Fruit fly (Drosophila melanogaster): ENCODE data around the gene CG46025.

CG46025 gene

DNA sequence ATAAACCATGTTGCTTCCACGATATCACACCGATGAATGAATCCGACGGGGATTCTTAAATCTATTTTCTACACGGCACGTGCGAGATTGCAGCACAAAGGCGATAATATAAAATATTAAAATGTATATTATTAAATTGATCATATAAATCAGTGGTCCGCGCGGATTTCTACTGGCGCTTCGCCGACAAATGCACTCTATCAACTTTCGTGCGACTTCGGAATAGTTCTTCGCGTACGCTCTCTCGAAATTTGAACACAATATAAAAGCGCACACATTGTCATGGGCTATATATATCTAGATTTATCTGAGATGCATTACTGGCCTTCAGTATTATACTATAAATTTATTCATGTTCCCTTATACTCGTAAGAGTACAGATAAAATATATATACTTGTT lies 37.4 kb upstream of the CG46025 start, which contains the start of gene CG33296:
Gene CG33296 (minus strand): TSS at position 101 of the 400 bp plus-strand sequence.
- TF ChIP-seq peb (GFP tag; IDR thresholded peaks at IDR 0.05) (no peak), bsh (GFP tag; optimal IDR thresholded peaks at IDR 0.05) (no peak), gce (GFP tag; IDR thresholded peaks at IDR 0.05) (no peak), CG14965 (GFP tag; optimal IDR thresholded peaks at IDR 0.05; ENCODE audit: borderline replicate concordance) (no peak), CG5245 (GFP tag; optimal IDR thresholded peaks at IDR 0.05) (no peak), Aef1 (GFP tag; IDR thresholded peaks at IDR 0.05) (no peak), CG10959 (GFP tag; IDR thresholded peaks at IDR 0.05) (no peak), lov (optimal IDR thresholded peaks at IDR 0.05) (no peak), lov (GFP tag; IDR thresholded peaks at IDR 0.05) (no peak), Nf-YA (GFP tag; IDR thresholded peaks at IDR 0.05) (no peak), CG12744 (GFP tag; optimal IDR thresholded peaks at IDR 0.05) (no peak)

DNA sequence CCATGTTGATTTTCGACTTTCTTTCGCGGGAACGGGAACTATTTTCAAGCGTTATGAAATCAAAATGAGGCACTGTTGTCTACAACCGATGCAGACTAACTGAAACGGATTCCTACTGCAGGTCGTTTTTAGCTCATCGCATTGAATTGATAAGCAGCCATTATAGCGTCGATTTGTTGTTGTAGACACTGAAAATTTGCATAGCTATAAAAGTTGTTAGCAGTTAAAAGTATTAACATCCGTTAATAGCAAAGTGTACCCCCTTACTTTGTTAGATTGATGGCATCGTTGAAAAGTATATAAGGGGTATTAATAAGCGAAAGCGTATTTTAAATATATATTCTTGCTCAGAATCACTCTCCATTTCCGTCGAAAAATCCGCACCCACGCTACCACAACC lies 34.6 kb upstream of the CG46025 start, which contains the start of gene CG13793:
Gene CG13793 (minus strand): TSS at position 101 of the 400 bp plus-strand sequence.
- TF ChIP-seq gce (GFP tag; IDR thresholded peaks at IDR 0.05), result no peak
- TF ChIP-seq chinmo (GFP tag; IDR thresholded peaks at IDR 0.05; ENCODE audit: partially characterized antibody), result no peak
- TF ChIP-seq sim (GFP tag; IDR thresholded peaks at IDR 0.05), result no peak
- no peak for TF ChIP-seq tup (GFP tag; optimal IDR thresholded peaks at IDR 0.05)
- no peak for TF ChIP-seq shn (GFP tag; optimal IDR thresholded peaks at IDR 0.05)
- TF ChIP-seq bsh (GFP tag; optimal IDR thresholded peaks at IDR 0.05), result no peak
- TF ChIP-seq so (GFP tag; IDR thresholded peaks at IDR 0.05), result no peak
- no peak for TF ChIP-seq Pdp1 (GFP tag; optimal IDR thresholded peaks at IDR 0.05)
- TF ChIP-seq Bgb (GFP tag; IDR thresholded peaks at IDR 0.05; ENCODE audit: partially characterized antibody), result no peak
- no peak for TF ChIP-seq YL-1 (GFP tag; optimal IDR thresholded peaks at IDR 0.05)

DNA sequence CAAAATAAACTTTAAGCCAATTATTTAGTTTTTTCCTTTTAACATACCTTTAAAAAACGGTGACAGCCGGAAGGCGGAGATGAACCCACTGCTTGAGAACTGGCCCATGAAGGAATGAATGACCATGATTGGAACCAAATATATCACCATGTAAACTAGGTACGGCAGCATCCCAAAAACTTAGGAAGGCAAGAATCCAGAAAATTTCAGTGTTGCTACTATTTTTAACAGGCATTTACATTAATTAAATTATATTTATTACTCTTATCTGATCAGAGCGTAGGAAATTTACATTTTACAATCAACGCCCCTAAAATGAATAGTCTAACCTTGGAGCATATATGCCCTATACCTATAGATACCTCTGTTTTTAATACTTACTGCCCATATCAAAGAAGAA lies 31.9 kb upstream of the CG46025 start:
- no peak for TF ChIP-seq croc (GFP tag; conservative IDR thresholded peaks at IDR 0.05)
- no peak for TF ChIP-seq CG3407 (GFP tag; optimal IDR thresholded peaks at IDR 0.05)
- TF ChIP-seq CG18764 (GFP tag; optimal IDR thresholded peaks at IDR 0.05), result no peak
- TF ChIP-seq MESR4 (GFP tag; optimal IDR thresholded peaks at IDR 0.05), result no peak
- TF ChIP-seq slbo (GFP tag; IDR thresholded peaks at IDR 0.05), result no peak
- TF ChIP-seq Sox100B (GFP tag; optimal IDR thresholded peaks at IDR 0.05), result no peak
- no peak for TF ChIP-seq CG8359 (GFP tag; optimal IDR thresholded peaks at IDR 0.05; ENCODE audit: borderline replicate concordance)
- TF ChIP-seq MTF-1 (GFP tag; optimal IDR thresholded peaks at IDR 0.05; ENCODE audit: borderline replicate concordance), result no peak
- TF ChIP-seq CG6854 (GFP tag; optimal IDR thresholded peaks at IDR 0.05), result no peak
- no peak for TF ChIP-seq CG12104 (GFP tag; optimal IDR thresholded peaks at IDR 0.05)
- no peak for TF ChIP-seq CG7372 (GFP tag; IDR thresholded peaks at IDR 0.05)
- no peak for TF ChIP-seq dmrt99B (tag; optimal IDR thresholded peaks at IDR 0.05)
- TF ChIP-seq chn (GFP tag; optimal IDR thresholded peaks at IDR 0.05), result no peak
- TF ChIP-seq pb (GFP tag; optimal IDR thresholded peaks at IDR 0.05), result no peak
- no peak for TF ChIP-seq GATAe (GFP tag; conservative IDR thresholded peaks at IDR 0.05)
- no peak for TF ChIP-seq bab2 (GFP tag; optimal IDR thresholded peaks at IDR 0.05)
- TF ChIP-seq Scr (GFP tag; IDR thresholded peaks at IDR 0.05; ENCODE audit: partially characterized antibody), result no peak

DNA sequence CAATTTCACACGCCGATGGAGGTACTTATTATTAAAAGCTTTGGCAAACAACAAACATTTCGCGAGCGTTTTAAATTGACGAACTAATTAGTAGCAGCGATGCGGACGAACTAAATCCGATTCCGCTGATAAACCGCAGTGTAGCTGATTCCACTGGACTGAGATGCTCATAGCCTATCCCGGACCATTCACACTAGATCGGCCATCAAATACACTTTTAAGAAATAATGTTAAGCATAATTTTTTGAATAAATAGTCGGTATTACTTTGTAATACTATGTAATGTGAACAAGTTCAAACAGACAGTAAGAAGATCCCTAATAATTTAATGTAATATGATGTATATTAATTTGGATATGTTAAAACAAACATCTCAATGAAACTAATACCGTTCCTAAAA lies 31.3 kb upstream of the CG46025 start, which contains the start of gene CG13794:
Gene CG13794 (minus strand): TSS at position 101 of the 400 bp plus-strand sequence.
- TF ChIP-seq Bgb (GFP tag; IDR thresholded peaks at IDR 0.05; ENCODE audit: partially characterized antibody), result no peak
- no peak for TF ChIP-seq Asciz (GFP tag; optimal IDR thresholded peaks at IDR 0.05)

All from whole organism, embryonic.